Fruit fly (Drosophila melanogaster): ENCODE data around the gene Hand.

Hand gene

dm6 chr2L:10314327-10315210, 19.4 kb upstream of the Hand start, which contains the start of the genes Usp14 and CG4972:
Gene Usp14, minus strand, starts transcription at chr2L:10314396.
Gene CG4972, plus strand, starts transcription at chr2L:10314792.
- TF ChIP-seq CG1620 (GFP tag; optimal IDR thresholded peaks at IDR 0.05), result peak; percentile 37
- TF ChIP-seq CG11617 (GFP tag; optimal IDR thresholded peaks at IDR 0.05), result peak; percentile 19
- peak; percentile 74 for TF ChIP-seq kay (GFP tag; ENCODE audit: borderline replicate concordance)
- no peak for TF ChIP-seq Crg-1 (GFP tag; optimal IDR thresholded peaks at IDR 0.05)
- TF ChIP-seq tj (GFP tag; optimal IDR thresholded peaks at IDR 0.05), result peak; percentile 5

- TF ChIP-seq Hr96 (GFP tag; optimal IDR thresholded peaks at IDR 0.05) (no peak), cnc (optimal IDR thresholded peaks at IDR 0.05) (no peak), CG5204 (GFP tag; optimal IDR thresholded peaks at IDR 0.05) (no peak), CG12768 (GFP tag; optimal IDR thresholded peaks at IDR 0.05) (no peak), pad (GFP tag; optimal IDR thresholded peaks at IDR 0.05) (no peak), CG1620 (GFP tag; optimal IDR thresholded peaks at IDR 0.05) (no peak), CG11617 (GFP tag; optimal IDR thresholded peaks at IDR 0.05) (no peak), bab1 (GFP tag; optimal IDR thresholded peaks at IDR 0.05) (peak; percentile 32), toe (GFP tag; optimal IDR thresholded peaks at IDR 0.05) (no peak), CG7045 (GFP tag; optimal IDR thresholded peaks at IDR 0.05) (no peak), ovo (GFP tag; optimal IDR thresholded peaks at IDR 0.05) (no peak), Mnt (GFP tag; optimal IDR thresholded peaks at IDR 0.05) (peak; percentile 39), CG7101 (tag; optimal IDR thresholded peaks at IDR 0.05) (no peak)
Observed at dm6 chr2L:10311822-10312221, 16.6 kb upstream of the Hand start.

- TF ChIP-seq cic (GFP tag; optimal IDR thresholded peaks at IDR 0.05) (peak; percentile 3), Hr96 (GFP tag; optimal IDR thresholded peaks at IDR 0.05) (no peak)
Observed at dm6 chr2L:10310614-10311382, 15.6 kb upstream of the Hand start, which contains the start of gene Cdk5alpha. Gene Cdk5alpha, minus strand, starts transcription at chr2L:10310956.

dm6 chr2L:10306518-10307260, 11.5 kb upstream of the Hand start, which contains the start of the genes CG5390 and CG4968:
Gene CG5390, minus strand, starts transcription at chr2L:10306594.
Gene CG4968, plus strand, starts transcription at chr2L:10306922.
- TF ChIP-seq ovo (GFP tag; optimal IDR thresholded peaks at IDR 0.05), result peak; percentile 51
- peak; percentile 22 for TF ChIP-seq cic (GFP tag; optimal IDR thresholded peaks at IDR 0.05)
- peak; percentile 61 for TF ChIP-seq CG33017 (tag; optimal IDR thresholded peaks at IDR 0.05)
- peak; percentile 81 for TF ChIP-seq CG7101 (tag; optimal IDR thresholded peaks at IDR 0.05)
- peak; percentile 72 for TF ChIP-seq tj (GFP tag; optimal IDR thresholded peaks at IDR 0.05)
- TF ChIP-seq pad (GFP tag; optimal IDR thresholded peaks at IDR 0.05), result peak; percentile 58
- TF ChIP-seq CG7045 (GFP tag; optimal IDR thresholded peaks at IDR 0.05), result peak; percentile 64
- TF ChIP-seq Mnt (GFP tag; optimal IDR thresholded peaks at IDR 0.05), result peak; percentile 58
- peak; percentile 96 for TF ChIP-seq kay (GFP tag; ENCODE audit: borderline replicate concordance)
- TF ChIP-seq cnc (optimal IDR thresholded peaks at IDR 0.05), result no peak
- TF ChIP-seq CG12768 (GFP tag; optimal IDR thresholded peaks at IDR 0.05), result peak; percentile 69
- peak; percentile 77 for TF ChIP-seq CG14711 (tag; optimal IDR thresholded peaks at IDR 0.05)
- TF ChIP-seq CG11617 (GFP tag; optimal IDR thresholded peaks at IDR 0.05), result peak; percentile 59
- peak; percentile 36 for TF ChIP-seq Crg-1 (GFP tag; optimal IDR thresholded peaks at IDR 0.05)
- peak; percentile 57 for TF ChIP-seq CG1620 (GFP tag; optimal IDR thresholded peaks at IDR 0.05)
- peak; percentile 91 for TF ChIP-seq bab1 (GFP tag; optimal IDR thresholded peaks at IDR 0.05)
- TF ChIP-seq Hr96 (GFP tag; optimal IDR thresholded peaks at IDR 0.05), result no peak
- peak; percentile 23 for TF ChIP-seq Clk (GFP tag; optimal IDR thresholded peaks at IDR 0.05)
- no peak for TF ChIP-seq CG5204 (GFP tag; optimal IDR thresholded peaks at IDR 0.05)
- TF ChIP-seq toe (GFP tag; optimal IDR thresholded peaks at IDR 0.05), result no peak

dm6 chr2L:10305538-10306147, 10.5 kb upstream of the Hand start:
- TF ChIP-seq CG14711 (tag; optimal IDR thresholded peaks at IDR 0.05) (no peak), kay (GFP tag; ENCODE audit: borderline replicate concordance) (peak; percentile 64), Mnt (GFP tag; optimal IDR thresholded peaks at IDR 0.05) (no peak), cic (GFP tag; optimal IDR thresholded peaks at IDR 0.05) (no peak), CG5204 (GFP tag; optimal IDR thresholded peaks at IDR 0.05) (no peak)

dm6 chr2L:10303786-10304185, 8.6 kb upstream of the Hand start, which contains the start of gene nmd:
Gene nmd, minus strand, starts transcription at chr2L:10303947.
- TF ChIP-seq tj (GFP tag; optimal IDR thresholded peaks at IDR 0.05) (no peak), Clk (GFP tag; optimal IDR thresholded peaks at IDR 0.05) (no peak), Hr96 (GFP tag; optimal IDR thresholded peaks at IDR 0.05) (no peak), CG33017 (tag; optimal IDR thresholded peaks at IDR 0.05) (peak; percentile 12), CG1620 (GFP tag; optimal IDR thresholded peaks at IDR 0.05) (no peak), CG7101 (tag; optimal IDR thresholded peaks at IDR 0.05) (no peak), CG7045 (GFP tag; optimal IDR thresholded peaks at IDR 0.05) (no peak), CG11617 (GFP tag; optimal IDR thresholded peaks at IDR 0.05) (no peak), cic (GFP tag; optimal IDR thresholded peaks at IDR 0.05) (no peak), bab1 (GFP tag; optimal IDR thresholded peaks at IDR 0.05) (peak; percentile 61), CG5204 (GFP tag; optimal IDR thresholded peaks at IDR 0.05) (no peak), ovo (GFP tag; optimal IDR thresholded peaks at IDR 0.05) (no peak), cnc (optimal IDR thresholded peaks at IDR 0.05) (no peak), CG12768 (GFP tag; optimal IDR thresholded peaks at IDR 0.05) (no peak), kay (GFP tag; ENCODE audit: borderline replicate concordance) (peak; percentile 67), toe (GFP tag; optimal IDR thresholded peaks at IDR 0.05) (no peak), Crg-1 (GFP tag; optimal IDR thresholded peaks at IDR 0.05) (no peak), CG14711 (tag; optimal IDR thresholded peaks at IDR 0.05) (peak; percentile 28), Mnt (GFP tag; optimal IDR thresholded peaks at IDR 0.05) (peak; percentile 79)
